Worm (Caenorhabditis elegans) whole organism, L3 larva: ENCODE results near the gene inx-7.

ENCODE experiments used
- unc-62 ChIP-seq: fragments of 150-350 bp; sonication (generic microtip); optimal IDR thresholded peaks from 4 replicates; lab custom pipeline; 2014; ENCODE audit warnings: missing biosample characterization, missing genetic modification reagents, missing genetic modification characterization

The inx-7 gene

DNA sequence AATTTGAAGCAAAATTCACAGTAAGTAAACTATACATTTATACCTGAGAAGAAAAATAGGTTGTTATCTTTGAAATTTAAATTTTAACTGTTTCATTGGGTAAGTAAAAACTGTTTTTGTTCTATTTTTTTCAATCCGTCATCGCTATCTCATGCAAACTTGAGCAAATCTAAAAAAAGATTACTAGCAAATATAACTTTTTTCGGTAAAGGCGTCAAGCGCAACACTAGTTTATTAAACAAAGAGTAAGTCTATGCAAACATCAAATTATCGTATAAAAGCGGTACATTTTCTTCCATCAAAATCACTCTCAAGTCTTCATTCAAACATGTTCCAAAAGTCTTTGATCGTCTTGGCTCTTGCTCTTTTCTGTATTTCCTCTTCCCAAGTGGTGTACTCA, 51.2 kb downstream of the inx-7 start, which contains the start of gene nspb-6:
nspb-6 (plus strand) TSS at position 301 of the 400 bp plus-strand sequence.
- no peak for TF ChIP-seq unc-62 (GFP tag; lab: Kevin White, UChicago)
